Worm (Caenorhabditis elegans) whole organism, L4 larva: ENCODE data around the gene ndx-3.
A peak's percentile ranks its signal among the peaks of the same experiment; 100 is the strongest.

Experiments used
- D1046.2 ChIP-seq: fragments of 200-800 bp; sonication (Bioruptor generic); IDR thresholded peaks from 2 replicates; pipeline ENCODE4 v1.3.6; 2022; ENCODE audit warnings: missing genetic modification characterization, missing compliant biosample characterization
- F10B5.3 ChIP-seq: sonication (generic microtip); optimal IDR thresholded peaks from 2 replicates; lab custom pipeline; 2016; ENCODE audit warnings: mild to moderate bottlenecking, missing genetic modification characterization, missing compliant biosample characterization
- F26F4.8 ChIP-seq: fragments of 200-800 bp; sonication (Bioruptor generic); conservative IDR thresholded peaks from 2 replicates; pipeline ENCODE4 v1.3.6; 2022; ENCODE audit warnings: missing genetic modification characterization, missing compliant biosample characterization
- F37D6.2 ChIP-seq: sonication (generic microtip); optimal IDR thresholded peaks from 2 replicates; lab custom pipeline; 2016; ENCODE audit warnings: mild to moderate bottlenecking, missing genetic modification characterization, missing compliant biosample characterization
- F44E2.7 ChIP-seq: fragments of 200-800 bp; sonication (Bioruptor generic); IDR thresholded peaks from 2 replicates; pipeline ENCODE4 v2.1.2; 2022; ENCODE audit warnings: missing genetic modification characterization, missing compliant biosample characterization
- T26A8.4 ChIP-seq: fragments of 200-800 bp; sonication (Bioruptor generic); IDR thresholded peaks from 2 replicates; pipeline ENCODE4 v1.3.6; 2022; ENCODE audit warnings: missing genetic modification characterization, missing compliant biosample characterization
- Y5F2A.4 ChIP-seq: fragments of 200-800 bp; sonication (Bioruptor generic); optimal IDR thresholded peaks from 2 replicates; lab custom pipeline; 2018; ENCODE audit warnings: mild to moderate bottlenecking, missing genetic modification characterization, missing compliant biosample characterization
- ZK546.5 ChIP-seq, 2 experiments: sonication (generic microtip); optimal IDR thresholded peaks; 2 replicates each; lab custom pipeline; 2017; ENCODE audit warnings: missing biosample characterization in 2 of 2, missing genetic modification characterization in 2 of 2
- aha-1 ChIP-seq: fragments of 150-350 bp; peaks from one replicate; lab custom pipeline; 2014; ENCODE audit warnings: missing biosample characterization, missing genetic modification characterization
- aly-2 ChIP-seq: sonication (generic microtip); optimal IDR thresholded peaks from 2 replicates; lab custom pipeline; 2018; ENCODE audit warnings: missing biosample characterization, missing genetic modification characterization
- arid-1 ChIP-seq: fragments of 200-800 bp; sonication (Bioruptor generic); conservative IDR thresholded peaks from 2 replicates; pipeline ENCODE4 v1.3.6; 2022; ENCODE audit warnings: missing genetic modification reagents, missing genetic modification characterization, missing compliant biosample characterization
- attf-4 ChIP-seq: sonication (generic microtip); optimal IDR thresholded peaks from 3 replicates; lab custom pipeline; 2017; ENCODE audit warnings: missing biosample characterization, missing genetic modification characterization
- ceh-20 ChIP-seq: fragments of 200-800 bp; sonication (Bioruptor generic); IDR thresholded peaks from 2 replicates; pipeline ENCODE4 v1.3.6; 2022; ENCODE audit warnings: missing genetic modification reagents, missing genetic modification characterization, missing compliant biosample characterization
- ceh-28 ChIP-seq: fragments of 150-350 bp; optimal IDR thresholded peaks from 2 replicates; lab custom pipeline; 2014; ENCODE audit warnings: missing biosample characterization, missing genetic modification reagents, missing genetic modification characterization
- ceh-62 ChIP-seq: sonication (generic microtip); optimal IDR thresholded peaks from 2 replicates; lab custom pipeline; 2017; ENCODE audit warnings: missing biosample characterization, missing genetic modification characterization
- ces-1 ChIP-seq: fragments of 150-350 bp; sonication (generic microtip); optimal IDR thresholded peaks from 4 replicates; lab custom pipeline; 2014; ENCODE audit warnings: missing biosample characterization, missing genetic modification reagents, missing genetic modification characterization
- cey-2 ChIP-seq: sonication (generic microtip); optimal IDR thresholded peaks from 3 replicates; lab custom pipeline; 2017; ENCODE audit warnings: missing genetic modification characterization, mild to moderate bottlenecking, missing compliant biosample characterization, antibody characterized with exemption, borderline replicate concordance; ENCODE audit not compliant: insufficient read depth
- dmd-8 ChIP-seq: fragments of 200-800 bp; sonication (Bioruptor generic); IDR thresholded peaks from 2 replicates; pipeline ENCODE4 v1.3.6; 2022; ENCODE audit warnings: missing genetic modification characterization, missing compliant biosample characterization
- dpl-1 ChIP-seq: fragments of 150-350 bp; optimal IDR thresholded peaks from 2 replicates; lab custom pipeline; 2014; ENCODE audit warnings: missing biosample characterization, missing genetic modification reagents, missing genetic modification characterization
- egl-27 ChIP-seq: sonication (generic microtip); optimal IDR thresholded peaks from 3 replicates; lab custom pipeline; 2017; ENCODE audit warnings: missing biosample characterization, missing genetic modification reagents, missing genetic modification characterization
- egl-43 ChIP-seq: fragments of 200-800 bp; sonication (Bioruptor generic); IDR thresholded peaks from 2 replicates; pipeline ENCODE4 v1.3.6; 2022; ENCODE audit warnings: missing genetic modification reagents, missing genetic modification characterization, missing compliant biosample characterization
- fkh-10 ChIP-seq: fragments of 150-350 bp; optimal IDR thresholded peaks from 2 replicates; lab custom pipeline; 2014; ENCODE audit warnings: missing biosample characterization, missing genetic modification reagents, missing genetic modification characterization
- hlh-30 ChIP-seq: sonication (generic microtip); optimal IDR thresholded peaks from 2 replicates; lab custom pipeline; 2017; ENCODE audit warnings: antibody characterized with exemption, mild to moderate bottlenecking, missing genetic modification characterization, missing compliant biosample characterization; ENCODE audit not compliant: insufficient read depth
- hmg-1.1 ChIP-seq: fragments of 200-800 bp; sonication (Bioruptor generic); IDR thresholded peaks from 2 replicates; pipeline ENCODE4 v1.3.6; 2022; ENCODE audit warnings: missing genetic modification reagents, missing genetic modification characterization, missing compliant biosample characterization
- jun-1 ChIP-seq: fragments of 150-350 bp; optimal IDR thresholded peaks from 2 replicates; lab custom pipeline; 2014; ENCODE audit warnings: missing biosample characterization, missing genetic modification reagents, missing genetic modification characterization
- lin-13 ChIP-seq: fragments of 150-350 bp; optimal IDR thresholded peaks from 2 replicates; lab custom pipeline; 2014; ENCODE audit warnings: missing biosample characterization, missing genetic modification reagents, missing genetic modification characterization
- lin-29 ChIP-seq: fragments of 200-800 bp; sonication (Bioruptor generic); IDR thresholded peaks from 2 replicates; pipeline ENCODE4 v1.3.6; 2022; ENCODE audit warnings: missing genetic modification reagents, missing genetic modification characterization, missing compliant biosample characterization
- lin-38 ChIP-seq: fragments of 200-800 bp; sonication (Bioruptor generic); IDR thresholded peaks from 2 replicates; pipeline ENCODE4 v1.3.6; 2022; ENCODE audit warnings: missing genetic modification reagents, missing genetic modification characterization, missing compliant biosample characterization
- lsy-2 ChIP-seq, 2 experiments: fragments of 150-350 bp in 1 of 2; sonication (generic microtip) in 1 of 2; optimal IDR thresholded peaks; 2 replicates each; lab custom pipeline; 2014 to 2017; ENCODE audit warnings: missing biosample characterization in 2 of 2, missing genetic modification characterization in 2 of 2
- madf-9 ChIP-seq: fragments of 200-800 bp; sonication (Bioruptor generic); conservative IDR thresholded peaks from 2 replicates; pipeline ENCODE4 v1.3.6; 2022; ENCODE audit warnings: missing genetic modification reagents, missing genetic modification characterization, missing compliant biosample characterization
- mdl-1 ChIP-seq, 2 experiments: fragments of 150-350 bp in 1 of 2; sonication (generic microtip) in 1 of 2; optimal IDR thresholded peaks; 2 replicates each; lab custom pipeline; 2014 to 2017; ENCODE audit warnings: missing biosample characterization in 2 of 2, missing genetic modification characterization in 2 of 2
- mdt-29 ChIP-seq: fragments of 200-800 bp; sonication (Bioruptor generic); IDR thresholded peaks from 2 replicates; pipeline ENCODE4 v1.3.6; 2022; ENCODE audit warnings: missing genetic modification reagents, missing genetic modification characterization, missing compliant biosample characterization
- mxl-2 ChIP-seq: fragments of 200-800 bp; sonication (Bioruptor generic); conservative IDR thresholded peaks from 2 replicates; pipeline ENCODE4 v1.3.6; 2022; ENCODE audit warnings: missing genetic modification reagents, missing genetic modification characterization, missing compliant biosample characterization
- mxl-3 ChIP-seq: fragments of 200-800 bp; sonication (Bioruptor generic); optimal IDR thresholded peaks from 2 replicates; lab custom pipeline; 2018; ENCODE audit warnings: mild to moderate bottlenecking, missing genetic modification characterization, missing compliant biosample characterization
- nhr-10 ChIP-seq: fragments of 150-350 bp; optimal IDR thresholded peaks from 2 replicates; lab custom pipeline; 2014; ENCODE audit warnings: missing biosample characterization, missing genetic modification characterization
- nhr-11 ChIP-seq: fragments of 150-350 bp; optimal IDR thresholded peaks from 2 replicates; lab custom pipeline; 2014; ENCODE audit warnings: missing biosample characterization, missing genetic modification characterization
- nhr-237 ChIP-seq: sonication (generic microtip); optimal IDR thresholded peaks from 2 replicates; lab custom pipeline; 2017; ENCODE audit warnings: missing biosample characterization, missing genetic modification characterization
- nhr-42 ChIP-seq: fragments of 200-800 bp; sonication (Bioruptor generic); IDR thresholded peaks from 2 replicates; pipeline ENCODE4 v1.3.6; 2022; ENCODE audit warnings: missing genetic modification characterization, missing compliant biosample characterization
- nhr-48 ChIP-seq: sonication (generic microtip); optimal IDR thresholded peaks from 2 replicates; lab custom pipeline; 2016; ENCODE audit warnings: mild to moderate bottlenecking, missing genetic modification characterization, missing compliant biosample characterization
- nhr-76 ChIP-seq: fragments of 150-350 bp; optimal IDR thresholded peaks from 2 replicates; lab custom pipeline; 2014; ENCODE audit warnings: missing biosample characterization, missing genetic modification characterization
- nhr-77 ChIP-seq: fragments of 150-350 bp; optimal IDR thresholded peaks from 2 replicates; lab custom pipeline; 2014; ENCODE audit warnings: missing biosample characterization, missing genetic modification characterization
- pha-4 ChIP-seq, 2 experiments: fragments of 150-350 bp in 1 of 2; fragments of 200-800 bp in 1 of 2; sonication (Bioruptor generic) in 1 of 2; IDR thresholded peaks in 1 of 2; optimal IDR thresholded peaks in 1 of 2; 2 replicates each; pipeline versions ENCODE4 v1.3.6 to Lab custom; 2014 to 2022; ENCODE audit warnings: missing genetic modification characterization in 2 of 2, missing genetic modification reagents in 2 of 2, missing biosample characterization in 1 of 2, missing compliant biosample characterization in 1 of 2
- sdz-12 ChIP-seq: fragments of 200-800 bp; sonication (Bioruptor generic); optimal IDR thresholded peaks from 2 replicates; lab custom pipeline; 2018; ENCODE audit warnings: mild to moderate bottlenecking, missing genetic modification characterization, missing compliant biosample characterization
- set-16 ChIP-seq: fragments of 200-800 bp; sonication (Bioruptor generic); IDR thresholded peaks from 2 replicates; pipeline ENCODE4 v1.3.6; 2022; ENCODE audit warnings: missing genetic modification reagents, missing genetic modification characterization, missing compliant biosample characterization
- skn-1 ChIP-seq: fragments of 150-350 bp; optimal IDR thresholded peaks from 2 replicates; lab custom pipeline; 2014; ENCODE audit warnings: missing biosample characterization, missing genetic modification characterization
- spr-1 ChIP-seq: sonication (generic microtip); optimal IDR thresholded peaks from 2 replicates; lab custom pipeline; 2016; ENCODE audit warnings: mild to moderate bottlenecking, missing genetic modification characterization, missing compliant biosample characterization
- spr-3 ChIP-seq: fragments of 200-800 bp; sonication (Bioruptor generic); optimal IDR thresholded peaks from 2 replicates; lab custom pipeline; 2018; ENCODE audit warnings: mild to moderate bottlenecking, missing genetic modification characterization, missing compliant biosample characterization
- tag-97 ChIP-seq: fragments of 200-800 bp; sonication (Bioruptor generic); IDR thresholded peaks from 2 replicates; pipeline ENCODE4 v1.3.6; 2022; ENCODE audit warnings: missing genetic modification characterization, missing compliant biosample characterization
- tra-1 ChIP-seq: fragments of 200-800 bp; sonication (Bioruptor generic); IDR thresholded peaks from 2 replicates; pipeline ENCODE4 v1.3.6; 2022; ENCODE audit warnings: missing genetic modification reagents, missing genetic modification characterization, missing compliant biosample characterization
- unc-39 ChIP-seq: sonication (generic microtip); optimal IDR thresholded peaks from 2 replicates; lab custom pipeline; 2017; ENCODE audit warnings: missing biosample characterization, missing genetic modification characterization
- zfp-2 ChIP-seq: sonication (generic microtip); optimal IDR thresholded peaks from 2 replicates; lab custom pipeline; 2016; ENCODE audit warnings: mild to moderate bottlenecking, missing genetic modification characterization, missing compliant biosample characterization
- zip-11 ChIP-seq: fragments of 200-800 bp; sonication (Bioruptor generic); IDR thresholded peaks from 2 replicates; pipeline ENCODE4 v1.3.6; 2022; ENCODE audit warnings: missing genetic modification characterization, missing compliant biosample characterization
- ztf-11 ChIP-seq: fragments of 150-350 bp; optimal IDR thresholded peaks from 2 replicates; lab custom pipeline; 2014; ENCODE audit warnings: missing biosample characterization, missing genetic modification characterization

Gene ndx-3

ce11 chrII:4999122-4999521, 45.7 kb downstream of the ndx-3 start, which contains the start of gene citk-2 (continued):
- TF ChIP-seq zip-11 (GFP tag; lab: Robert Waterston, UW): no peak
- TF ChIP-seq F44E2.7: no peak
- TF ChIP-seq unc-39 (tag; lab: Kevin White, UChicago): no peak
- TF ChIP-seq mdl-1 (tag; optimal IDR thresholded peaks at IDR 0.05; lab: Kevin White, UChicago): no peak
- no peak for TF ChIP-seq sdz-12 (GFP tag; lab: Kevin White, UChicago)
- peak; percentile 79 for TF ChIP-seq T26A8.4 (GFP tag; lab: Robert Waterston, UW)
- no peak for TF ChIP-seq set-16 (GFP tag; lab: Robert Waterston, UW)
- TF ChIP-seq Y5F2A.4 (GFP tag; lab: Kevin White, UChicago): no peak
- no peak for TF ChIP-seq nhr-76 (tag; lab: Kevin White, UChicago)
- peak; percentile 47 for TF ChIP-seq spr-3
- no peak for TF ChIP-seq ces-1 (GFP tag; lab: Kevin White, UChicago)
- no peak for TF ChIP-seq nhr-77 (tag; lab: Kevin White, UChicago)
- TF ChIP-seq mdt-29: no peak
- TF ChIP-seq ceh-20 (GFP tag; lab: Robert Waterston, UW): no peak
- TF ChIP-seq aly-2 (tag; lab: Kevin White, UChicago): no peak
- TF ChIP-seq nhr-42 (GFP tag; lab: Robert Waterston, UW): peak; percentile 84
- no peak for TF ChIP-seq pha-4 (GFP tag; IDR thresholded peaks at IDR 0.05; lab: Robert Waterston, UW)
- TF ChIP-seq pha-4 (tag; optimal IDR thresholded peaks at IDR 0.05; lab: Kevin White, UChicago): peak; percentile 79
- no peak for TF ChIP-seq skn-1 (tag; lab: Kevin White, UChicago)
- no peak for TF ChIP-seq ztf-11 (tag; lab: Kevin White, UChicago)
- TF ChIP-seq zfp-2 (tag; lab: Kevin White, UChicago): no peak
- TF ChIP-seq nhr-237 (tag; lab: Kevin White, UChicago): no peak
- no peak for TF ChIP-seq D1046.2 (GFP tag; lab: Robert Waterston, UW)
- no peak for TF ChIP-seq mxl-2 (GFP tag; lab: Robert Waterston, UW)
- TF ChIP-seq F10B5.3 (tag; lab: Kevin White, UChicago): no peak
- peak; percentile 45 for TF ChIP-seq spr-1
- no peak for TF ChIP-seq tra-1 (GFP tag; lab: Robert Waterston, UW)
- no peak for TF ChIP-seq egl-43
- peak; percentile 97 for TF ChIP-seq aha-1
- TF ChIP-seq nhr-48 (tag; lab: Kevin White, UChicago): no peak
- no peak for TF ChIP-seq attf-4 (tag; lab: Kevin White, UChicago)
- peak; percentile 74 for TF ChIP-seq nhr-11 (tag; lab: Kevin White, UChicago)
- peak; percentile 90 for TF ChIP-seq hmg-1.1 (GFP tag; lab: Robert Waterston, UW)
- no peak for TF ChIP-seq cey-2 (tag; lab: Kevin White, UChicago)
- no peak for TF ChIP-seq ceh-62 (tag; lab: Kevin White, UChicago)
- no peak for TF ChIP-seq lin-29 (GFP tag; lab: Robert Waterston, UW)
- peak; percentile 57 for TF ChIP-seq jun-1 (tag; lab: Kevin White, UChicago)
- TF ChIP-seq hlh-30 (tag; lab: Kevin White, UChicago): no peak
- TF ChIP-seq F26F4.8 (GFP tag; lab: Robert Waterston, UW): no peak
- peak; percentile 100 for TF ChIP-seq dpl-1 (GFP tag; lab: Kevin White, UChicago)
- peak; percentile 30 for TF ChIP-seq fkh-10 (GFP tag; lab: Kevin White, UChicago)
- TF ChIP-seq F37D6.2 (tag; lab: Kevin White, UChicago): peak; percentile 29
- TF ChIP-seq tag-97 (GFP tag; lab: Robert Waterston, UW): no peak
- no peak for TF ChIP-seq nhr-10 (tag; lab: Kevin White, UChicago)
- no peak for TF ChIP-seq lin-13
- TF ChIP-seq madf-9: peak; percentile 68
- TF ChIP-seq arid-1 (GFP tag; lab: Robert Waterston, UW): no peak
- TF ChIP-seq dmd-8 (GFP tag; lab: Robert Waterston, UW): no peak
- TF ChIP-seq mxl-3 (GFP tag; lab: Kevin White, UChicago): no peak
- TF ChIP-seq lsy-2 (tag; optimal IDR thresholded peaks at IDR 0.05; lab: Kevin White, UChicago): no peak
- TF ChIP-seq egl-27 (tag; lab: Kevin White, UChicago): no peak
- no peak for TF ChIP-seq ZK546.5 (tag; optimal IDR thresholded peaks at IDR 0.05; lab: Kevin White, UChicago)
- no peak; the same call in 1 of the 2 replicates for TF ChIP-seq lin-38 (GFP tag; lab: Robert Waterston, UW)
- TF ChIP-seq ceh-28 (tag; lab: Kevin White, UChicago): no peak
